Fruit fly (Drosophila melanogaster): ENCODE measurements around the gene CG43702.

Gene CG43702

dm6 chr3L:21298375-21298774, at the start of gene CG43702:
Gene CG43702 (plus strand): TSS chr3L:21298675.
- TF ChIP-seq Ets98B (GFP tag; IDR thresholded peaks at IDR 0.05) (no peak), gl (tag; optimal IDR thresholded peaks at IDR 0.05) (no peak), CG4496 (GFP tag; IDR thresholded peaks at IDR 0.05) (no peak), CG12605 (GFP tag; IDR thresholded peaks at IDR 0.05) (no peak), CG10348 (GFP tag; IDR thresholded peaks at IDR 0.05) (no peak), Pif1A (GFP tag; optimal IDR thresholded peaks at IDR 0.05) (no peak), Pif1B (GFP tag; optimal IDR thresholded peaks at IDR 0.05) (no peak), CG32121 (GFP tag; IDR thresholded peaks at IDR 0.05) (no peak), CG14655 (GFP tag; optimal IDR thresholded peaks at IDR 0.05) (no peak), CG8159 (tag; optimal IDR thresholded peaks at IDR 0.05) (no peak), CG13204 (GFP tag; optimal IDR thresholded peaks at IDR 0.05) (no peak), CG9948 (tag; optimal IDR thresholded peaks at IDR 0.05) (no peak), Snoo (tag; optimal IDR thresholded peaks at IDR 0.05) (no peak), CG15710 (tag; optimal IDR thresholded peaks at IDR 0.05) (no peak), CG17806 (tag; optimal IDR thresholded peaks at IDR 0.05) (no peak)

dm6 chr3L:21251381-21251780, 47.1 kb upstream of the CG43702 start:
- TF ChIP-seq CG10348 (GFP tag; IDR thresholded peaks at IDR 0.05) (no peak), Ets98B (GFP tag; IDR thresholded peaks at IDR 0.05) (peak; percentile 47; the same call in 1 of the 2 replicates), gl (tag; optimal IDR thresholded peaks at IDR 0.05) (peak; percentile 41), Pif1A (GFP tag; optimal IDR thresholded peaks at IDR 0.05) (peak; percentile 47), CG9948 (tag; optimal IDR thresholded peaks at IDR 0.05) (peak; percentile 55), EcR (GFP tag; optimal IDR thresholded peaks at IDR 0.05) (peak; percentile 95), Snoo (tag; optimal IDR thresholded peaks at IDR 0.05) (peak; percentile 19), D1 (tag; optimal IDR thresholded peaks at IDR 0.05) (peak; percentile 40), CG17806 (tag; optimal IDR thresholded peaks at IDR 0.05) (peak; percentile 64), rn (GFP tag; IDR thresholded peaks at IDR 0.05) (0 out of 2 replicates have a peak, but pooled peaks have one; percentile 18), CG15710 (tag; optimal IDR thresholded peaks at IDR 0.05) (peak; percentile 73), CG32121 (GFP tag; IDR thresholded peaks at IDR 0.05) (peak; percentile 74; the same call in 1 of the 2 replicates), CG34367 (tag; optimal IDR thresholded peaks at IDR 0.05) (peak; percentile 61), fd96Ca (GFP tag; IDR thresholded peaks at IDR 0.05) (peak; percentile 62; the same call in 2 of the 3 replicates), CG8159 (tag; optimal IDR thresholded peaks at IDR 0.05) (peak; percentile 72), CG14655 (GFP tag; optimal IDR thresholded peaks at IDR 0.05) (peak; percentile 62), CG12605 (GFP tag; IDR thresholded peaks at IDR 0.05) (peak; percentile 39; the same call in 1 of the 2 replicates), Pif1B (GFP tag; optimal IDR thresholded peaks at IDR 0.05) (peak; percentile 7), CG13204 (GFP tag; optimal IDR thresholded peaks at IDR 0.05) (peak; percentile 86), CG8301 (tag; optimal IDR thresholded peaks at IDR 0.05) (peak; percentile 40), CG4496 (GFP tag; IDR thresholded peaks at IDR 0.05) (peak; percentile 54; the same call in 1 of the 3 replicates)

DNA sequence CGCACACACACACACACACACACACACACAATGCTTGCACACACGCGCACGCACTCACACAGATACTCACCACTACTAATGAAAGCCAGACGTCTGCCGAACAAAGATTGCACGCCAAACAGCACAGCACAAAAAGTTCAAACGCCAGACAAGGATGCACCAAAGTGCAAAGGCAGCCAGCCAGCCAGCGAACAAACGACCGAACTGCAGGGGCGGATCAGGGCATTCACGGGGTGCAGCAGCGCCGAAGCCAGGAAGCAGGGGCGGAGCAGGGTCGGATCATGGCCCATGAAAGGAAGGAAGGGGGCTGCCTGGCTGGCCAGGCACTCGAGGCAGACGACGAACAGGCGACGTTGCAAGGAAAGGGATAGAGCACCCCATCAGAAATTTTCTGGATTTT, 46.0 kb upstream of the CG43702 start:
- TF ChIP-seq CG4496 (GFP tag; IDR thresholded peaks at IDR 0.05) (peak; percentile 12; the same call in 1 of the 3 replicates), gl (tag; optimal IDR thresholded peaks at IDR 0.05) (no peak), EcR (GFP tag; optimal IDR thresholded peaks at IDR 0.05) (peak; percentile 93), Snoo (tag; optimal IDR thresholded peaks at IDR 0.05) (peak; percentile 32), CG13204 (GFP tag; optimal IDR thresholded peaks at IDR 0.05) (peak; percentile 74), Pif1B (GFP tag; optimal IDR thresholded peaks at IDR 0.05) (no peak), CG12605 (GFP tag; IDR thresholded peaks at IDR 0.05) (no peak), CG34367 (tag; optimal IDR thresholded peaks at IDR 0.05) (no peak), CG32121 (GFP tag; IDR thresholded peaks at IDR 0.05) (peak; percentile 34)

- peak; percentile 66 for TF ChIP-seq CG15710 (tag; optimal IDR thresholded peaks at IDR 0.05)
- TF ChIP-seq CG13204 (GFP tag; optimal IDR thresholded peaks at IDR 0.05), result peak; percentile 98
- peak; percentile 71 for TF ChIP-seq CG14655 (GFP tag; optimal IDR thresholded peaks at IDR 0.05)
- TF ChIP-seq CG9948 (tag; optimal IDR thresholded peaks at IDR 0.05), result peak; percentile 91
- TF ChIP-seq CG10348 (GFP tag; IDR thresholded peaks at IDR 0.05), result no peak
- no peak for TF ChIP-seq fd96Ca (GFP tag; IDR thresholded peaks at IDR 0.05)
- TF ChIP-seq Pif1A (GFP tag; optimal IDR thresholded peaks at IDR 0.05), result peak; percentile 60
- TF ChIP-seq CG4496 (GFP tag; IDR thresholded peaks at IDR 0.05), result peak; percentile 6; the same call in 1 of the 3 replicates
- TF ChIP-seq CG34367 (tag; optimal IDR thresholded peaks at IDR 0.05), result peak; percentile 60
- TF ChIP-seq CG8301 (tag; optimal IDR thresholded peaks at IDR 0.05), result peak; percentile 50
- TF ChIP-seq CG8159 (tag; optimal IDR thresholded peaks at IDR 0.05), result peak; percentile 89
- TF ChIP-seq rn (GFP tag; IDR thresholded peaks at IDR 0.05), result no peak
- peak; percentile 43 for TF ChIP-seq Pif1B (GFP tag; optimal IDR thresholded peaks at IDR 0.05)
- TF ChIP-seq EcR (GFP tag; optimal IDR thresholded peaks at IDR 0.05), result peak; percentile 99
- no peak for TF ChIP-seq CG32121 (GFP tag; IDR thresholded peaks at IDR 0.05)
- no peak for TF ChIP-seq gl (tag; optimal IDR thresholded peaks at IDR 0.05)
- TF ChIP-seq CG12605 (GFP tag; IDR thresholded peaks at IDR 0.05), result no peak
- TF ChIP-seq Ets98B (GFP tag; IDR thresholded peaks at IDR 0.05), result no peak
- peak; percentile 88 for TF ChIP-seq CG17806 (tag; optimal IDR thresholded peaks at IDR 0.05)
- peak; percentile 63 for TF ChIP-seq D1 (tag; optimal IDR thresholded peaks at IDR 0.05)
- no peak for TF ChIP-seq Snoo (tag; optimal IDR thresholded peaks at IDR 0.05)
These were observed 45.3 kb upstream of the CG43702 start for dm6 chr3L:21252932-21253760.

dm6 chr3L:21253761-21254523, 44.5 kb upstream of the CG43702 start:
- TF ChIP-seq CG9948 (tag; optimal IDR thresholded peaks at IDR 0.05), result peak; percentile 99
- TF ChIP-seq CG8159 (tag; optimal IDR thresholded peaks at IDR 0.05), result peak; percentile 99
- peak; percentile 77 for TF ChIP-seq rn (GFP tag; IDR thresholded peaks at IDR 0.05)
- peak; percentile 99 for TF ChIP-seq Snoo (tag; optimal IDR thresholded peaks at IDR 0.05)
- peak; percentile 82 for TF ChIP-seq CG12605 (GFP tag; IDR thresholded peaks at IDR 0.05)
- TF ChIP-seq gl (tag; optimal IDR thresholded peaks at IDR 0.05), result peak; percentile 97
- peak; percentile 99 for TF ChIP-seq CG34367 (tag; optimal IDR thresholded peaks at IDR 0.05)
- TF ChIP-seq Pif1B (GFP tag; optimal IDR thresholded peaks at IDR 0.05), result peak; percentile 98
- peak; percentile 98 for TF ChIP-seq Pif1A (GFP tag; optimal IDR thresholded peaks at IDR 0.05)
- TF ChIP-seq Ets98B (GFP tag; IDR thresholded peaks at IDR 0.05), result peak; percentile 36; the same call in 1 of the 2 replicates
- TF ChIP-seq CG8301 (tag; optimal IDR thresholded peaks at IDR 0.05), result peak; percentile 90
- peak; percentile 99 for TF ChIP-seq EcR (GFP tag; optimal IDR thresholded peaks at IDR 0.05)
- TF ChIP-seq D1 (tag; optimal IDR thresholded peaks at IDR 0.05), result peak; percentile 97
- peak; percentile 86 for TF ChIP-seq CG4496 (GFP tag; IDR thresholded peaks at IDR 0.05)
- TF ChIP-seq CG10348 (GFP tag; IDR thresholded peaks at IDR 0.05), result no peak
- peak; percentile 99 for TF ChIP-seq CG17806 (tag; optimal IDR thresholded peaks at IDR 0.05)
- peak; percentile 90 for TF ChIP-seq CG14655 (GFP tag; optimal IDR thresholded peaks at IDR 0.05)
- peak; percentile 75 for TF ChIP-seq CG13204 (GFP tag; optimal IDR thresholded peaks at IDR 0.05)
- 0 out of 2 replicates have a peak, but pooled peaks have one; percentile 40 for TF ChIP-seq CG32121 (GFP tag; IDR thresholded peaks at IDR 0.05)
- TF ChIP-seq fd96Ca (GFP tag; IDR thresholded peaks at IDR 0.05), result peak; percentile 71; the same call in 1 of the 3 replicates
- TF ChIP-seq CG15710 (tag; optimal IDR thresholded peaks at IDR 0.05), result peak; percentile 99

All from whole organism, pupa.